Worm (Caenorhabditis elegans) whole organism, early embryonic: ENCODE data around the gene wdr-46.
A peak's percentile ranks its signal among the peaks of the same experiment; 100 is the strongest.

Source experiments
- B0310.2 ChIP-seq: sonication (generic microtip); optimal IDR thresholded peaks from 2 replicates; lab custom pipeline; 2016; ENCODE audit warnings: mild to moderate bottlenecking, missing genetic modification characterization, missing compliant biosample characterization
- F13C5.2 ChIP-seq: sonication (generic microtip); optimal IDR thresholded peaks from 2 replicates; lab custom pipeline; 2017; ENCODE audit warnings: mild to moderate bottlenecking, missing genetic modification characterization, inconsistent platforms, missing compliant biosample characterization
- aly-1 ChIP-seq: sonication (generic microtip); optimal IDR thresholded peaks from 2 replicates; lab custom pipeline; 2016; ENCODE audit warnings: missing genetic modification characterization, missing compliant biosample characterization
- ama-1 ChIP-seq: fragments of 150-350 bp; optimal IDR thresholded peaks from 2 replicates; lab custom pipeline; 2014
- ceh-13 ChIP-seq: fragments of 200-800 bp; sonication (Bioruptor generic); optimal IDR thresholded peaks from 2 replicates; lab custom pipeline; 2018; ENCODE audit warnings: mild to moderate bottlenecking, missing genetic modification characterization, missing compliant biosample characterization
- ceh-36 ChIP-seq: sonication (generic microtip); optimal IDR thresholded peaks from 2 replicates; lab custom pipeline; 2016; ENCODE audit warnings: missing genetic modification characterization, inconsistent platforms, missing compliant biosample characterization
- ets-7 ChIP-seq: sonication (generic microtip); optimal IDR thresholded peaks from 2 replicates; lab custom pipeline; 2016; ENCODE audit warnings: missing genotype, missing genetic modification characterization, missing compliant biosample characterization
- flt-1 ChIP-seq: fragments of 200-800 bp; sonication (Bioruptor generic); IDR thresholded peaks from 2 replicates; pipeline ENCODE4 v1.3.6; 2022; ENCODE audit warnings: missing genetic modification characterization, missing compliant biosample characterization
- hmbx-1 ChIP-seq: sonication (generic microtip); optimal IDR thresholded peaks from 2 replicates; lab custom pipeline; 2016; ENCODE audit warnings: mild to moderate bottlenecking, missing genetic modification characterization, missing compliant biosample characterization
- hmg-4 ChIP-seq: fragments of 200-800 bp; sonication (Bioruptor generic); optimal IDR thresholded peaks from 2 replicates; lab custom pipeline; 2018; ENCODE audit warnings: mild to moderate bottlenecking, missing genetic modification characterization, missing compliant biosample characterization
- hnd-1 ChIP-seq: sonication (generic microtip); optimal IDR thresholded peaks from 2 replicates; lab custom pipeline; 2016; ENCODE audit warnings: missing genetic modification characterization, missing compliant biosample characterization
- pes-1 ChIP-seq: fragments of 200-800 bp; sonication (Bioruptor generic); IDR thresholded peaks from 2 replicates; pipeline ENCODE4 v1.3.6; 2022; ENCODE audit warnings: missing genetic modification reagents, missing genetic modification characterization, missing compliant biosample characterization
- scrt-1 ChIP-seq: fragments of 200-800 bp; sonication (Bioruptor generic); IDR thresholded peaks from 2 replicates; pipeline ENCODE4 v1.3.6; 2022; ENCODE audit warnings: missing genetic modification characterization, missing compliant biosample characterization
- sea-1 ChIP-seq: fragments of 200-800 bp; sonication (Bioruptor generic); conservative IDR thresholded peaks from 2 replicates; pipeline ENCODE4 v1.3.6; 2022; ENCODE audit warnings: missing genetic modification characterization, missing compliant biosample characterization
- tbx-11 ChIP-seq: fragments of 200-800 bp; sonication (Bioruptor generic); IDR thresholded peaks from 2 replicates; pipeline ENCODE4 v1.3.6; 2022; ENCODE audit warnings: missing genetic modification characterization, missing compliant biosample characterization
- tbx-37 ChIP-seq: fragments of 200-800 bp; sonication (Bioruptor generic); conservative IDR thresholded peaks from 2 replicates; pipeline ENCODE4 v1.3.6; 2022; ENCODE audit warnings: missing genetic modification reagents, missing genetic modification characterization, missing compliant biosample characterization
- tra-4 ChIP-seq: sonication (generic microtip); optimal IDR thresholded peaks from 2 replicates; lab custom pipeline; 2017; ENCODE audit warnings: missing genetic modification characterization, missing compliant biosample characterization

Gene wdr-46

DNA sequence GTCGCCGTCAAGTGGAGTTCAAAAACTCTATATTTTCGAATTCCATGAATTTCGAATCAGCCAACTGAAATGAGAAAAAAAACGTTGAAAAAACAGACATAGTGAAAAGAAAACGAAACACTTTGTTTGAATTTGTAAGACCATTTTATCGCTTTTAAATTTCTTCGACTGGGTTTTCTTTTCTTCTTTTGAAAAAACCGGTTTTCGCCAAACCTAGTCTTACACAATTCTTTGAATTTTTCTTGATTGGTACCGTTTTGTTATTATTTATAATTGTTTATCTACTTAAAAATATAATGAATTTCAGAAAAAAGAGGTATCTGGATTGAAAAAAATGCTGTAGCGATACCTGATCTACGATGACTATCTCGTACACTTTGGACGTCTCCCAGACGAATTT lies 22.4 kb upstream of the wdr-46 start, which contains the start of gene best-22:
Gene best-22, plus strand, starts transcription at position 301 of the 400 bp plus-strand sequence.
- TF ChIP-seq ceh-36 (tag; lab: Kevin White, UChicago) (no peak), hmbx-1 (tag; lab: Kevin White, UChicago) (no peak), hmg-4 (no peak)

DNA sequence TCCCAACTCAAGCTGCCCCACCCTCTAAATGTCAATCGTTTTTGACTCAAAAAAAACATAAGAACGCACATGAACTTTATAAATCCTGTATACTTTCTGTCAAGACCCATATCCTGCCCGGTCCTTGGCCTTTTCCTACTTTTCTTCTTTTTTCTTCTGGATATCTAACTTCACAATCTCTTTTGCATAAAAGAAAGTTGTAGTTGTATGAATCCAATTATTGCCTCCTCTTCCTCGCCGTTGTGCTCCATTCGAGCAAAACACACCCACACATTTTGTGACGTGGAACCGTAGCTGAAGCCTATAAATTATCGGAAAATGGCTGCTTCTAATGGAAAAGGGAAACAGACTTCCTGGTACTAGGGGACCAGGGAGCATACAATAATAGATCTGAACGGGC lies 21.8 kb upstream of the wdr-46 start:
- no peak for TF ChIP-seq tbx-37 (GFP tag; lab: Robert Waterston, UW)
- no peak for TF ChIP-seq B0310.2 (tag; lab: Kevin White, UChicago)
- TF ChIP-seq ceh-13 (GFP tag; lab: Kevin White, UChicago) = no peak
- no peak for TF ChIP-seq tra-4
- no peak for TF ChIP-seq flt-1
- TF ChIP-seq tbx-11 (GFP tag; lab: Robert Waterston, UW) = no peak

DNA sequence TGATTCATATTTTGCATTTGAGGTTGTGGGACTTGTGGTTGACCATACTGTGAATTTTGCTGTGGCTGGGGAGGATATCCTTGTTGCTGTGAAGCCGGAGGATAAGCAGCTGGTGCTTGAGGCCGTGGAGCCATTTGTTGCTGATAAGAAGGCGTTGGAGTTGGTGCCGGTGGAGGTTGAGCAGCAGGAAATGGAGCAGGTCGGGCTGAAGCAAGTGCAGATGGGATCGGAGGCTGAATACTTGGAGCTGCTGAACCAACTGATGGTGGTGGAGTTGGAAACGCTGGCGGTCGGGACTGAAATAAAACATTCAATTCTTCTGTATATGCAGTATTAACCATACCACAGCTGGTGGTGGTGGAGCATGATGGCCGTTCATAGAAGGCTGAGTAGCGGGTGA lies 12.1 kb upstream of the wdr-46 start:
- TF ChIP-seq scrt-1 (GFP tag; lab: Robert Waterston, UW) (no peak), pes-1 (GFP tag; lab: Robert Waterston, UW) (no peak), ama-1 (lab: Kevin White, UChicago) (no peak), sea-1 (no peak), ceh-13 (GFP tag; lab: Kevin White, UChicago) (no peak), F13C5.2 (tag; lab: Kevin White, UChicago) (no peak), tbx-11 (GFP tag; lab: Robert Waterston, UW) (no peak)

DNA sequence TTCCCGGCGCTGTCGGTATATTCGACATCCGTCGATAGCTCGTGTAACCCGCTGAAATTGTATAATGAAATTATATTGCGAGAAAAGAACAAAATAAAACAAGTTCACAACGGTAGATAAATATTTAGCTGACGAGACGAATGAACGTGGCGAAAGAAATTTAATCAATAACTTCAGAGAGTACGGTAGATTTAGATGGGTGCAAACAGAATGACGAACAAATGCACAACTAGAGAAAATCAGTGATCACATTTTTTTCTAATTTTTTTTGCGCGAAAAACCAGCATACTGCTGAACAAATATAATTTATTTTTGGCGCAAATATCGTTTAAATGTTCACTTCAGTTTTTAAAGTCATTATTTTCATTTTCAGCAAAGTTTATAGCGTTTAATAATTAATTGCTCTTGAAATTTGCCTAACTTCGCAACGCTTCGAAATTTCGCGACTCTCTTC lies 11.3 kb upstream of the wdr-46 start, which contains the start of gene sec-24.2:
Gene sec-24.2, minus strand, starts transcription at position 51 of the 454 bp plus-strand sequence.
- no peak for TF ChIP-seq scrt-1 (GFP tag; lab: Robert Waterston, UW)
- no peak for TF ChIP-seq tra-4
- no peak for TF ChIP-seq ceh-13 (GFP tag; lab: Kevin White, UChicago)
- no peak for TF ChIP-seq ets-7 (tag; lab: Kevin White, UChicago)
- no peak for TF ChIP-seq tbx-11 (GFP tag; lab: Robert Waterston, UW)
- no peak for TF ChIP-seq hnd-1 (tag; lab: Kevin White, UChicago)
- TF ChIP-seq sea-1 = no peak
- no peak for TF ChIP-seq flt-1
- no peak for TF ChIP-seq F13C5.2 (tag; lab: Kevin White, UChicago)
- TF ChIP-seq aly-1 (tag; lab: Kevin White, UChicago) = no peak
- no peak for TF ChIP-seq B0310.2 (tag; lab: Kevin White, UChicago)
- TF ChIP-seq pes-1 (GFP tag; lab: Robert Waterston, UW) = no peak
- TF ChIP-seq ama-1 (lab: Kevin White, UChicago) = no peak
- TF ChIP-seq ceh-36 (tag; lab: Kevin White, UChicago) = no peak
- no peak for TF ChIP-seq hmg-4
- no peak for TF ChIP-seq tbx-37 (GFP tag; lab: Robert Waterston, UW)
- TF ChIP-seq hmbx-1 (tag; lab: Kevin White, UChicago) = no peak

DNA sequence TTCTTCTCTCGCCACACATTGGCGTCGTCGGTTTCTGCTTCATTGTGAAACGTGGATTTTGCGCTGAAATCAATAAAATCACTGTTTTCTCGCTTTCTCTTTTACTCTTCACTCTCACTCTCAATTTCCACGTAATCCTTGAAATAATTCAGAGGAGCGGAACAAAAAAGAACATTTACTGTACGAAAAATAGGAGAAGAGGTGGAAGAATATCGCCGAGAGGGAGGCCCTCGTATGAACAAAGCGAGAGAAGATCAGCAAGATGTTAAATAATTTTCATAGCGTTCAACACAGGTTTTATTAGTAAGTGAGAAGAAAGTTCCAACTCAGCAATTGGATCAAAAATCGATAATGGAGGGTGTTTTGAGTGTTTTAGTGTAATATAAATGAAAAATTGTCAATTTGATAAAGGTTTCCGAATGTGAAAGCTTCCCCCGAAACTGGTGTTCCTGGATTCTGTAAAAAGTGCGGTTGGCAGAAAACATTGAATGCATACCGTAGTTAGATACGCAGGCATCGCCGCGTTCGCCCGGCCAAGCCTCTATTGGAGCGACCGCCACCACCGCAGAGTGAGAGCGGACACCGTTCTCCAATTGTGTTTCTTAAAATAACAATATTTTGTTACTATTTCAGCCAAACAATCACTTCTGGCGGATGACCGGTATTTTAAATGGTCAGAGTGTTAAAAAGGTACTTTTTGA lies 10.5 kb upstream of the wdr-46 start, which contains the start of the genes ccr-4 and ZC518.8:
Gene ccr-4, plus strand, starts transcription at position 151 of the 701 bp plus-strand sequence.
Gene ZC518.8, minus strand, starts transcription at position 517 of the 701 bp plus-strand sequence.
- TF ChIP-seq ets-7 (tag; lab: Kevin White, UChicago) = no peak
- TF ChIP-seq ceh-36 (tag; lab: Kevin White, UChicago) = no peak
- TF ChIP-seq F13C5.2 (tag; lab: Kevin White, UChicago) = no peak
- no peak for TF ChIP-seq tbx-11 (GFP tag; lab: Robert Waterston, UW)
- no peak for TF ChIP-seq scrt-1 (GFP tag; lab: Robert Waterston, UW)
- no peak for TF ChIP-seq pes-1 (GFP tag; lab: Robert Waterston, UW)
- TF ChIP-seq B0310.2 (tag; lab: Kevin White, UChicago) = no peak
- no peak for TF ChIP-seq hmbx-1 (tag; lab: Kevin White, UChicago)
- no peak for TF ChIP-seq hnd-1 (tag; lab: Kevin White, UChicago)

DNA sequence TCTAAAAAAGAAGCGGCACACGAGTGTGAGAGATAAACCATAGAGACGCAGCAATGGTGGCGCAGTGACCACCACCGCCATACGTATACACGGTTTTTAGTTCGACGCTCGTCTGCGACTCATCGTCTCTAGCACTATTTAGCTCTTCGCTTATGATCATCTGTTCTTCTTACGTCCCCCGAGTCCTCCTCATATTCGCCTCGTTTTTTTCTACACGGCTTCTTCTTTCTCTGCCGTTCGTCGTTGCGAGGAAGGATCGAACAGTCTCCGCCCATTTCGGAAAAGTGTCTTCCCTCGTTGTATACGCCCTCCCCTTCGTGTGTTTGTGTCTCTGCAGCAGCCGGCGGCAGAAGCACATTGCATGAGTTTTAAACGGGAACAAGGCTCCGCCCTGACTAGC lies 7.1 kb upstream of the wdr-46 start:
- 0 out of 2 replicates have a peak, but pooled peaks have one; percentile 14 for TF ChIP-seq sea-1
- TF ChIP-seq ama-1 (lab: Kevin White, UChicago) = no peak

DNA sequence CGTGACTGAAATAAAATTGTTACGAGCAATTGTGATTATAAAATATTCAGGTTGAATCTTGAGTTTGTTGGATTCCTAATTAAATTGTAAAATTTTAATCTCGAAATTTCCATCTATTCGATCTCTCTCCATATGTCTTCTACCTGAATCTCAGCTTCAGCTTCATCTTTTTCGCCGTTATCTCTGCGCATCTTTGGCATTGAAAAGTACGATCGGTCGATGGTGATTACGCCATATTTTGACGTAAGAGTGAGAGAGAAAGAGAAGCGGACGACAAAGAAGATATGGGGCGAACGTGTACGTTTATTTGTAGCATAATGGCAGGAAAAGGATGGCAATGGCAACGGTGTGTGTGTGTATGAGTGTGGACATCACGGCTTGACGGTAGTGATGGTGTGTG lies 5.5 kb upstream of the wdr-46 start:
- TF ChIP-seq hnd-1 (tag; lab: Kevin White, UChicago) = no peak
- TF ChIP-seq tra-4 = no peak
- TF ChIP-seq flt-1 = no peak
- no peak for TF ChIP-seq ama-1 (lab: Kevin White, UChicago)
- no peak for TF ChIP-seq hmg-4
- TF ChIP-seq aly-1 (tag; lab: Kevin White, UChicago) = no peak
- no peak for TF ChIP-seq ceh-36 (tag; lab: Kevin White, UChicago)
- no peak for TF ChIP-seq sea-1
- no peak for TF ChIP-seq hmbx-1 (tag; lab: Kevin White, UChicago)
- no peak for TF ChIP-seq ceh-13 (GFP tag; lab: Kevin White, UChicago)
- TF ChIP-seq pes-1 (GFP tag; lab: Robert Waterston, UW) = no peak

DNA sequence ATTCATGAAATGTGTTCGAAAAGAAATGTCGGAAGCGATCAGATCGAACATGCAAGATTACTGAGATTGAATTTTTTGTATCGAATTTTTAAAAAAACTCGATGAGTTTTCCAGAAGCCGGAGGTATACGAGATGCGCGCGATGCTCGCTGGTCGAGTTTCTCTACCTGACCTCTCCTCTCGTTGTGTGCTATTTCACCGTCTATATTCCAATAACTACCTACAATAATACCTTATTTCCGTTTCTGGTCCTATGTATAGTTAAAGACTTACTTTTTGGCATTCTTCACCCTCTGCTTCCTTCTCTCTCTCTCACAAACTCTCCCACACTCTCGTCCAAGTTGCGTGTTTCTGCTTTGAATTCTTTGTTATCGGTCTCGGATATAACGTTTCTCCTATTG lies 713 bp upstream of the wdr-46 start:
- TF ChIP-seq tra-4 (no peak), tbx-11 (GFP tag; lab: Robert Waterston, UW) (no peak), F13C5.2 (tag; lab: Kevin White, UChicago) (no peak), sea-1 (no peak), hmbx-1 (tag; lab: Kevin White, UChicago) (no peak), flt-1 (no peak), scrt-1 (GFP tag; lab: Robert Waterston, UW) (no peak), ceh-13 (GFP tag; lab: Kevin White, UChicago) (no peak), ama-1 (lab: Kevin White, UChicago) (no peak), hmg-4 (no peak), B0310.2 (tag; lab: Kevin White, UChicago) (no peak), ceh-36 (tag; lab: Kevin White, UChicago) (no peak), pes-1 (GFP tag; lab: Robert Waterston, UW) (no peak), ets-7 (tag; lab: Kevin White, UChicago) (no peak)
